Worm (Caenorhabditis elegans) whole organism, L4 larva: ENCODE results near the gene gon-14.

Experiments
- D1046.2 ChIP-seq: fragments of 200-800 bp; sonication (Bioruptor generic); IDR thresholded peaks from 2 replicates; pipeline ENCODE4 v1.3.6; 2022; ENCODE audit warnings: missing genetic modification characterization, missing compliant biosample characterization
- F10B5.3 ChIP-seq: sonication (generic microtip); optimal IDR thresholded peaks from 2 replicates; lab custom pipeline; 2016; ENCODE audit warnings: mild to moderate bottlenecking, missing genetic modification characterization, missing compliant biosample characterization
- F26F4.8 ChIP-seq: fragments of 200-800 bp; sonication (Bioruptor generic); conservative IDR thresholded peaks from 2 replicates; pipeline ENCODE4 v1.3.6; 2022; ENCODE audit warnings: missing genetic modification characterization, missing compliant biosample characterization
- F44E2.7 ChIP-seq: fragments of 200-800 bp; sonication (Bioruptor generic); IDR thresholded peaks from 2 replicates; pipeline ENCODE4 v2.1.2; 2022; ENCODE audit warnings: missing genetic modification characterization, missing compliant biosample characterization
- R02D3.7 ChIP-seq: fragments of 150-350 bp; sonication (generic microtip); optimal IDR thresholded peaks from 3 replicates; lab custom pipeline; 2014; ENCODE audit warnings: missing biosample characterization, missing genetic modification characterization
- Y75B8A.6 ChIP-seq: fragments of 200-800 bp; sonication (Bioruptor generic); IDR thresholded peaks from 2 replicates; pipeline ENCODE4 v1.3.6; 2022; ENCODE audit warnings: missing genetic modification reagents, missing genetic modification characterization, missing compliant biosample characterization
- ZK337.2 ChIP-seq: fragments of 200-800 bp; sonication (Bioruptor generic); IDR thresholded peaks from 2 replicates; pipeline ENCODE4 v1.3.6; 2022; ENCODE audit warnings: missing genetic modification reagents, missing genetic modification characterization, missing compliant biosample characterization
- attf-4 ChIP-seq: sonication (generic microtip); optimal IDR thresholded peaks from 3 replicates; lab custom pipeline; 2017; ENCODE audit warnings: missing biosample characterization, missing genetic modification characterization
- ceh-62 ChIP-seq: sonication (generic microtip); optimal IDR thresholded peaks from 2 replicates; lab custom pipeline; 2017; ENCODE audit warnings: missing biosample characterization, missing genetic modification characterization
- ces-1 ChIP-seq: fragments of 150-350 bp; sonication (generic microtip); optimal IDR thresholded peaks from 4 replicates; lab custom pipeline; 2014; ENCODE audit warnings: missing biosample characterization, missing genetic modification reagents, missing genetic modification characterization
- ctbp-1 ChIP-seq: fragments of 200-800 bp; sonication (Bioruptor generic); IDR thresholded peaks from 2 replicates; pipeline ENCODE4 v1.3.6; 2022; ENCODE audit warnings: missing genetic modification reagents, missing genetic modification characterization, missing compliant biosample characterization
- daf-16 ChIP-seq, 3 experiments: sonication (generic microtip); optimal IDR thresholded peaks; 2 replicates each; lab custom pipeline; 2016 to 2017; ENCODE audit warnings: missing genetic modification characterization in 3 of 3, missing genetic modification reagents in 3 of 3, mild to moderate bottlenecking in 2 of 3, missing compliant biosample characterization in 2 of 3, missing biosample characterization in 1 of 3, moderate library complexity in 1 of 3
- dve-1 ChIP-seq: sonication (generic microtip); optimal IDR thresholded peaks from 2 replicates; lab custom pipeline; 2017; ENCODE audit warnings: antibody characterized with exemption, mild to moderate bottlenecking, missing genetic modification characterization, missing compliant biosample characterization; ENCODE audit not compliant: insufficient read depth
- egl-27 ChIP-seq: sonication (generic microtip); optimal IDR thresholded peaks from 3 replicates; lab custom pipeline; 2017; ENCODE audit warnings: missing biosample characterization, missing genetic modification reagents, missing genetic modification characterization
- fkh-10 ChIP-seq: fragments of 150-350 bp; optimal IDR thresholded peaks from 2 replicates; lab custom pipeline; 2014; ENCODE audit warnings: missing biosample characterization, missing genetic modification reagents, missing genetic modification characterization
- gei-8 ChIP-seq: fragments of 200-800 bp; sonication (Bioruptor generic); optimal IDR thresholded peaks from 2 replicates; lab custom pipeline; 2018; ENCODE audit warnings: mild to moderate bottlenecking, missing genetic modification characterization, missing compliant biosample characterization
- hmg-1.1 ChIP-seq: fragments of 200-800 bp; sonication (Bioruptor generic); IDR thresholded peaks from 2 replicates; pipeline ENCODE4 v1.3.6; 2022; ENCODE audit warnings: missing genetic modification reagents, missing genetic modification characterization, missing compliant biosample characterization
- jun-1 ChIP-seq: fragments of 150-350 bp; optimal IDR thresholded peaks from 2 replicates; lab custom pipeline; 2014; ENCODE audit warnings: missing biosample characterization, missing genetic modification reagents, missing genetic modification characterization
- lin-15B ChIP-seq: fragments of 150-350 bp; sonication (generic microtip); optimal IDR thresholded peaks from 3 replicates; lab custom pipeline; 2014; ENCODE audit warnings: missing biosample characterization, missing genetic modification characterization
- lin-29 ChIP-seq: fragments of 200-800 bp; sonication (Bioruptor generic); IDR thresholded peaks from 2 replicates; pipeline ENCODE4 v1.3.6; 2022; ENCODE audit warnings: missing genetic modification reagents, missing genetic modification characterization, missing compliant biosample characterization
- lir-3 ChIP-seq: sonication (generic microtip); optimal IDR thresholded peaks from 2 replicates; lab custom pipeline; 2016; ENCODE audit warnings: mild to moderate bottlenecking, missing genetic modification characterization, missing compliant biosample characterization
- mdl-1 ChIP-seq, 2 experiments: fragments of 150-350 bp in 1 of 2; sonication (generic microtip) in 1 of 2; optimal IDR thresholded peaks; 2 replicates each; lab custom pipeline; 2014 to 2017; ENCODE audit warnings: missing biosample characterization in 2 of 2, missing genetic modification characterization in 2 of 2
- mes-2 ChIP-seq: sonication (generic microtip); optimal IDR thresholded peaks from 2 replicates; lab custom pipeline; 2016; ENCODE audit warnings: missing genotype, mild to moderate bottlenecking, missing genetic modification characterization, missing compliant biosample characterization; ENCODE audit not compliant: poor library complexity, severe bottlenecking
- nhr-102 ChIP-seq: sonication (generic microtip); optimal IDR thresholded peaks from 2 replicates; lab custom pipeline; 2016; ENCODE audit warnings: mild to moderate bottlenecking, missing genetic modification characterization, moderate library complexity, missing compliant biosample characterization
- nhr-237 ChIP-seq: sonication (generic microtip); optimal IDR thresholded peaks from 2 replicates; lab custom pipeline; 2017; ENCODE audit warnings: missing biosample characterization, missing genetic modification characterization
- nhr-25 ChIP-seq: sonication (generic microtip); optimal IDR thresholded peaks from 2 replicates; lab custom pipeline; 2017; ENCODE audit warnings: missing genetic modification characterization, mild to moderate bottlenecking, missing compliant biosample characterization, antibody characterized with exemption, moderate library complexity, borderline replicate concordance; ENCODE audit not compliant: insufficient read depth
- nhr-48 ChIP-seq: sonication (generic microtip); optimal IDR thresholded peaks from 2 replicates; lab custom pipeline; 2016; ENCODE audit warnings: mild to moderate bottlenecking, missing genetic modification characterization, missing compliant biosample characterization
- nhr-77 ChIP-seq: fragments of 150-350 bp; optimal IDR thresholded peaks from 2 replicates; lab custom pipeline; 2014; ENCODE audit warnings: missing biosample characterization, missing genetic modification characterization
- pha-4 ChIP-seq, 2 experiments: fragments of 150-350 bp in 1 of 2; fragments of 200-800 bp in 1 of 2; sonication (Bioruptor generic) in 1 of 2; IDR thresholded peaks in 1 of 2; optimal IDR thresholded peaks in 1 of 2; 2 replicates each; pipeline versions ENCODE4 v1.3.6 to Lab custom; 2014 to 2022; ENCODE audit warnings: missing genetic modification characterization in 2 of 2, missing genetic modification reagents in 2 of 2, missing biosample characterization in 1 of 2, missing compliant biosample characterization in 1 of 2
- pqm-1 ChIP-seq: sonication (generic microtip); optimal IDR thresholded peaks from 2 replicates; lab custom pipeline; 2017; ENCODE audit warnings: missing biosample characterization, missing genetic modification characterization
- rbr-2 ChIP-seq: sonication (generic microtip); optimal IDR thresholded peaks from 2 replicates; lab custom pipeline; 2016; ENCODE audit warnings: missing genotype, missing genetic modification characterization, missing compliant biosample characterization
- saeg-2 ChIP-seq: fragments of 200-800 bp; sonication (Bioruptor generic); IDR thresholded peaks from 2 replicates; pipeline ENCODE4 v1.3.6; 2022; ENCODE audit warnings: missing genetic modification reagents, missing genetic modification characterization, missing compliant biosample characterization
- sdz-12 ChIP-seq: fragments of 200-800 bp; sonication (Bioruptor generic); optimal IDR thresholded peaks from 2 replicates; lab custom pipeline; 2018; ENCODE audit warnings: mild to moderate bottlenecking, missing genetic modification characterization, missing compliant biosample characterization
- set-16 ChIP-seq: fragments of 200-800 bp; sonication (Bioruptor generic); IDR thresholded peaks from 2 replicates; pipeline ENCODE4 v1.3.6; 2022; ENCODE audit warnings: missing genetic modification reagents, missing genetic modification characterization, missing compliant biosample characterization
- skn-1 ChIP-seq: fragments of 150-350 bp; optimal IDR thresholded peaks from 2 replicates; lab custom pipeline; 2014; ENCODE audit warnings: missing biosample characterization, missing genetic modification characterization
- snpc-1.2 ChIP-seq: fragments of 200-800 bp; sonication (Bioruptor generic); IDR thresholded peaks from 2 replicates; pipeline ENCODE4 v1.3.6; 2022; ENCODE audit warnings: missing genetic modification reagents, missing genetic modification characterization, missing compliant biosample characterization
- snpc-4 ChIP-seq: fragments of 150-350 bp; optimal IDR thresholded peaks from 2 replicates; lab custom pipeline; 2014; ENCODE audit warnings: missing biosample characterization, missing genetic modification characterization
- spr-3 ChIP-seq: fragments of 200-800 bp; sonication (Bioruptor generic); optimal IDR thresholded peaks from 2 replicates; lab custom pipeline; 2018; ENCODE audit warnings: mild to moderate bottlenecking, missing genetic modification characterization, missing compliant biosample characterization
- tag-97 ChIP-seq: fragments of 200-800 bp; sonication (Bioruptor generic); IDR thresholded peaks from 2 replicates; pipeline ENCODE4 v1.3.6; 2022; ENCODE audit warnings: missing genetic modification characterization, missing compliant biosample characterization
- vab-7 ChIP-seq: fragments of 200-800 bp; sonication (Bioruptor generic); IDR thresholded peaks from 2 replicates; pipeline ENCODE4 v1.3.6; 2022; ENCODE audit warnings: missing genetic modification reagents, missing genetic modification characterization, missing compliant biosample characterization
- zag-1 ChIP-seq: fragments of 150-350 bp; optimal IDR thresholded peaks from 2 replicates; lab custom pipeline; 2014; ENCODE audit warnings: missing biosample characterization, missing genetic modification characterization
- zfp-2 ChIP-seq: sonication (generic microtip); optimal IDR thresholded peaks from 2 replicates; lab custom pipeline; 2016; ENCODE audit warnings: mild to moderate bottlenecking, missing genetic modification characterization, missing compliant biosample characterization
- zip-2 ChIP-seq: fragments of 150-350 bp; optimal IDR thresholded peaks from 2 replicates; lab custom pipeline; 2014; ENCODE audit warnings: missing biosample characterization, missing genetic modification characterization
- ztf-7 ChIP-seq: fragments of 150-350 bp; optimal IDR thresholded peaks from 2 replicates; lab custom pipeline; 2014; ENCODE audit warnings: missing biosample characterization, missing genetic modification characterization

gon-14 gene

DNA sequence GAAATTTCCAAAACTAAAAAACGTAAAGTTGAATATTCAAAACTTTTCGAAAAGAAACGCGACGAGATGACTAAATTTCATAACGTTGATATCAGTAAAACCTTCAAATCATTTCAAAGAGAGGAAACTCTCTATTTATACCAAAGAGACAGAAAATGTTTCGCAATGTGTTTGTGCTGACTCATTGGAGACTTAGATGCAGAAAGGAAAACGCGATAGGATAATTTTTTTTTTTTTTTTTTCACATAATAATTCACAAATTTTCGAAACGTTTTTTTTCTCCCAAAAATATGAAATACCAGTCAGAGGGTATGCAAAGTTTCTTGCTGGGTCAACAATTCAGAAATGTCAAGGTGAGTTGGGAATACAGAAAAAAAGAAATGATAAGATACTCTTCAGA lies 4.8 kb downstream of the gon-14 start (continued):
- 0 out of 2 replicates have a peak, but pooled peaks have one; percentile 41 for TF ChIP-seq snpc-1.2 (GFP tag; lab: Robert Waterston, UW)
- no peak for TF ChIP-seq ces-1
- no peak for TF ChIP-seq F26F4.8 (GFP tag; lab: Robert Waterston, UW)
- TF ChIP-seq dve-1 (tag; lab: Kevin White, UChicago): peak; percentile 47
- no peak for TF ChIP-seq nhr-77 (tag; lab: Kevin White, UChicago)
- no peak for TF ChIP-seq tag-97 (GFP tag; lab: Robert Waterston, UW)
- TF ChIP-seq lin-15B (tag; lab: Kevin White, UChicago): no peak
- TF ChIP-seq ceh-62 (tag; lab: Kevin White, UChicago): no peak
- TF ChIP-seq vab-7 (GFP tag; lab: Robert Waterston, UW): no peak
- TF ChIP-seq egl-27 (tag; lab: Kevin White, UChicago): no peak
- no peak for TF ChIP-seq jun-1 (tag; lab: Kevin White, UChicago)
- TF ChIP-seq lin-29 (GFP tag; lab: Robert Waterston, UW): no peak
- no peak for TF ChIP-seq skn-1
- TF ChIP-seq ztf-7 (tag; lab: Kevin White, UChicago): no peak
- no peak for TF ChIP-seq daf-16 (GFP tag; optimal IDR thresholded peaks at IDR 0.05; lab: Kevin White, UChicago)
- TF ChIP-seq daf-16 (tag; optimal IDR thresholded peaks at IDR 0.05; lab: Kevin White, UChicago): peak; percentile 62
- TF ChIP-seq hmg-1.1 (GFP tag; lab: Robert Waterston, UW): no peak
- no peak for TF ChIP-seq zfp-2
- TF ChIP-seq R02D3.7 (tag; lab: Kevin White, UChicago): no peak
- TF ChIP-seq rbr-2 (tag; lab: Kevin White, UChicago): no peak
- TF ChIP-seq zip-2 (tag; lab: Kevin White, UChicago): no peak
- peak; percentile 11 for TF ChIP-seq pqm-1 (tag; lab: Kevin White, UChicago)
- no peak for TF ChIP-seq D1046.2 (GFP tag; lab: Robert Waterston, UW)
- TF ChIP-seq fkh-10 (GFP tag; lab: Kevin White, UChicago): no peak
- TF ChIP-seq set-16 (GFP tag; lab: Robert Waterston, UW): no peak
- no peak for TF ChIP-seq nhr-25 (tag; lab: Kevin White, UChicago)
- TF ChIP-seq sdz-12 (GFP tag; lab: Kevin White, UChicago): no peak
- TF ChIP-seq nhr-102 (tag; lab: Kevin White, UChicago): no peak
- TF ChIP-seq mes-2 (tag; lab: Kevin White, UChicago): peak; percentile 25
- TF ChIP-seq ZK337.2 (GFP tag; lab: Robert Waterston, UW): no peak
- no peak; the same call in 1 of the 2 replicates for TF ChIP-seq pha-4 (GFP tag; IDR thresholded peaks at IDR 0.05; lab: Robert Waterston, UW)
- TF ChIP-seq pha-4 (tag; optimal IDR thresholded peaks at IDR 0.05; lab: Kevin White, UChicago): no peak
- no peak for TF ChIP-seq mdl-1 (tag; optimal IDR thresholded peaks at IDR 0.05; lab: Kevin White, UChicago)
- TF ChIP-seq Y75B8A.6 (GFP tag; lab: Robert Waterston, UW): no peak
- no peak for TF ChIP-seq F10B5.3 (tag; lab: Kevin White, UChicago)
- no peak for TF ChIP-seq attf-4 (tag; lab: Kevin White, UChicago)
- TF ChIP-seq saeg-2 (GFP tag; lab: Robert Waterston, UW): no peak
- no peak for TF ChIP-seq zag-1 (tag; lab: Kevin White, UChicago)
- TF ChIP-seq gei-8 (GFP tag; lab: Kevin White, UChicago): no peak
- TF ChIP-seq F44E2.7 (GFP tag; lab: Robert Waterston, UW): no peak
- no peak for TF ChIP-seq nhr-237 (tag; lab: Kevin White, UChicago)
- TF ChIP-seq nhr-48 (tag; lab: Kevin White, UChicago): no peak
- no peak for TF ChIP-seq spr-3 (GFP tag; lab: Kevin White, UChicago)
- TF ChIP-seq lir-3 (tag; lab: Kevin White, UChicago): no peak
- no peak for TF ChIP-seq snpc-4 (tag; lab: Kevin White, UChicago)
- TF ChIP-seq ctbp-1: no peak
- TF ChIP-seq, all 104 proteins: peak for 9
